Fruit fly (Drosophila melanogaster): ENCODE measurements around the gene Rala.

The Rala gene

dm6 chrX:3672095-3672995, 47.1 kb downstream of the Rala start (continued):
- TF ChIP-seq NFAT (GFP tag; IDR thresholded peaks at IDR 0.05) (peak; percentile 75), CG10654 (GFP tag; optimal IDR thresholded peaks at IDR 0.05) (no peak), fd3F (GFP tag; optimal IDR thresholded peaks at IDR 0.05) (no peak), eve (GFP tag; optimal IDR thresholded peaks at IDR 0.05) (no peak), Antp (GFP tag; optimal IDR thresholded peaks at IDR 0.05) (peak; percentile 17), Nf-YA (GFP tag; IDR thresholded peaks at IDR 0.05) (0 out of 2 replicates have a peak, but pooled peaks have one; percentile 5), lmd (GFP tag; IDR thresholded peaks at IDR 0.05) (peak; percentile 71), Dfd (GFP tag; optimal IDR thresholded peaks at IDR 0.05) (no peak), nom (GFP tag; optimal IDR thresholded peaks at IDR 0.05) (peak; percentile 85), unc-4 (GFP tag; IDR thresholded peaks at IDR 0.05; ENCODE audit: partially characterized antibody) (no peak), PHDP (tag; optimal IDR thresholded peaks at IDR 0.05) (peak; percentile 19), zfh2 (GFP tag; optimal IDR thresholded peaks at IDR 0.05) (peak; percentile 85), CG12744 (GFP tag; optimal IDR thresholded peaks at IDR 0.05) (no peak), yki (optimal IDR thresholded peaks at IDR 0.05) (peak; percentile 69), ttk (GFP tag; IDR thresholded peaks at IDR 0.05) (peak; percentile 14; the same call in 1 of the 2 replicates), CG11695 (GFP tag; IDR thresholded peaks at IDR 0.05) (0 out of 3 replicates have a peak, but pooled peaks have one; percentile 22), CG7372 (GFP tag; IDR thresholded peaks at IDR 0.05) (peak; percentile 34; the same call in 1 of the 2 replicates), sqz (GFP tag; optimal IDR thresholded peaks at IDR 0.05) (no peak), nau (GFP tag; optimal IDR thresholded peaks at IDR 0.05) (no peak), CG1529 (GFP tag; optimal IDR thresholded peaks at IDR 0.05) (no peak), CG14014 (GFP tag; IDR thresholded peaks at IDR 0.05) (peak; percentile 67), MBD-R2 (GFP tag; IDR thresholded peaks at IDR 0.05) (peak; percentile 48; the same call in 1 of the 2 replicates), CG6683 (GFP tag; optimal IDR thresholded peaks at IDR 0.05) (peak; percentile 3), CG6813 (GFP tag; optimal IDR thresholded peaks at IDR 0.05) (no peak), tio (GFP tag; optimal IDR thresholded peaks at IDR 0.05) (peak; percentile 21), Rfx (GFP tag; IDR thresholded peaks at IDR 0.05) (peak; percentile 78), org-1 (GFP tag; optimal IDR thresholded peaks at IDR 0.05) (no peak), CG16779 (GFP tag; IDR thresholded peaks at IDR 0.05) (peak; percentile 61), CG17568 (GFP tag; optimal IDR thresholded peaks at IDR 0.05) (no peak), Sry-β (GFP tag; optimal IDR thresholded peaks at IDR 0.05) (no peak), CG7556 (GFP tag; optimal IDR thresholded peaks at IDR 0.05) (peak; percentile 27), CG31224 (GFP tag; IDR thresholded peaks at IDR 0.05) (peak; percentile 59), BtbVII (GFP tag; optimal IDR thresholded peaks at IDR 0.05) (no peak), CG6854 (GFP tag; optimal IDR thresholded peaks at IDR 0.05) (no peak), CG6175 (GFP tag; IDR thresholded peaks at IDR 0.05) (peak; percentile 55; the same call in 2 of the 3 replicates), gt (GFP tag; IDR thresholded peaks at IDR 0.05) (no peak), stc (GFP tag; IDR thresholded peaks at IDR 0.05) (peak; percentile 38; the same call in 1 of the 2 replicates), amos (GFP tag; IDR thresholded peaks at IDR 0.05; ENCODE audit: partially characterized antibody) (no peak), cg (GFP tag; optimal IDR thresholded peaks at IDR 0.05) (peak; percentile 57), unpg (GFP tag; optimal IDR thresholded peaks at IDR 0.05) (peak; percentile 1), MESR4 (GFP tag; optimal IDR thresholded peaks at IDR 0.05) (no peak), toy (GFP tag; IDR thresholded peaks at IDR 0.05) (0 out of 2 replicates have a peak, but pooled peaks have one; percentile 17), bbx (GFP tag; IDR thresholded peaks at IDR 0.05; ENCODE audit: partially characterized antibody) (no peak), Dek (tag; optimal IDR thresholded peaks at IDR 0.05) (peak; percentile 59), CG2120 (GFP tag; optimal IDR thresholded peaks at IDR 0.05) (peak; percentile 88), CG9797 (GFP tag; optimal IDR thresholded peaks at IDR 0.05) (no peak), Chrac-16 (GFP tag; optimal IDR thresholded peaks at IDR 0.05) (peak; percentile 15), slou (GFP tag; optimal IDR thresholded peaks at IDR 0.05) (no peak), schlank (tag; optimal IDR thresholded peaks at IDR 0.05) (peak; percentile 10)
